Fruit fly (Drosophila melanogaster) whole organism: ENCODE measurements around the gene Trf4-1.

Experiments used
- CG8478 ChIP-seq: fragments of >200 bp; optimal IDR thresholded peaks from 2 replicates; lab custom pipeline; 2018; ENCODE audit warnings: inconsistent platforms
- Dll ChIP-seq: fragments of >200 bp; optimal IDR thresholded peaks from 2 replicates; lab custom pipeline; 2017
- EcR ChIP-seq, 2 experiments: fragments of >200 bp; optimal IDR thresholded peaks; 2 replicates each; lab custom pipeline; 2017; ENCODE audit warnings: missing biosample characterization in 2 of 2, missing genetic modification characterization in 2 of 2, missing genetic modification reagents in 2 of 2
- pan ChIP-seq: fragments of >200 bp; optimal IDR thresholded peaks from 2 replicates; lab custom pipeline; 2017
- psq ChIP-seq: fragments of >200 bp; optimal IDR thresholded peaks from 2 replicates; lab custom pipeline; 2017
- usp ChIP-seq: fragments of >200 bp; optimal IDR thresholded peaks from 2 replicates; lab custom pipeline; 2017; ENCODE audit warnings: missing biosample characterization, missing genetic modification characterization, mixed read lengths

Gene Trf4-1

dm6 chrX:8533589-8534320 is 26.4 kb upstream of the Trf4-1 start:
- no peak for TF ChIP-seq Dll (lab: Kevin White, UChicago)
- no peak for TF ChIP-seq EcR (GFP tag; optimal IDR thresholded peaks at IDR 0.05; lab: Kevin White, UChicago)
- TF ChIP-seq usp, result no peak
- no peak for TF ChIP-seq CG8478 (lab: Kevin White, UChicago)
- no peak for TF ChIP-seq pan (lab: Kevin White, UChicago)
- no peak for TF ChIP-seq psq (lab: Kevin White, UChicago)

- no peak for TF ChIP-seq pan (lab: Kevin White, UChicago)
- no peak for TF ChIP-seq psq (lab: Kevin White, UChicago)
- no peak for TF ChIP-seq CG8478 (lab: Kevin White, UChicago)
- TF ChIP-seq EcR (GFP tag; optimal IDR thresholded peaks at IDR 0.05; lab: Kevin White, UChicago), result no peak
- TF ChIP-seq usp, result no peak
- TF ChIP-seq Dll (lab: Kevin White, UChicago), result no peak
These were observed 25.8 kb upstream of the Trf4-1 start for dm6 chrX:8534321-8534661.

dm6 chrX:8534734-8535133 is 25.4 kb upstream of the Trf4-1 start:
- TF ChIP-seq EcR (GFP tag; optimal IDR thresholded peaks at IDR 0.05; lab: Kevin White, UChicago) (no peak), pan (lab: Kevin White, UChicago) (no peak), usp (no peak), Dll (lab: Kevin White, UChicago) (no peak), psq (lab: Kevin White, UChicago) (no peak), CG8478 (lab: Kevin White, UChicago) (no peak)

DNA sequence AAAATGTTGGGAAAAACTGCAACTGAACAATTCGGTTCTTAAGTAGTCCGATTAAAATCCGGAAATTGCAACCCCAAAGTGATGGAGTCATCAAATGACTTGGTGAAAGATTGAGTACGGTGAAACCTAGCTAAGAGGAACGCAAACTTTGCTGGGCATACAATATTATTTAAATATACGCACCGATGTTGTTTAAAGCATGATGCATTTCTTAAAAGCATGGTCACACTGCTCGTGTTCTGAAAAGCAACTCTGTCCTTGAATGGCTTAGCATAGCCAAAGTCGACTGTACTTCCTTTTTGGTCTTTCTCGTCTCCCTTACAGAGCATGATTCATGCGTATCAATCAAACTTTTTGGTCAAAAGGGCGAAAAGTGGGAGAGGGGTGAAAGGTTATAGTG is 23.5 kb upstream of the Trf4-1 start:
- TF ChIP-seq psq (lab: Kevin White, UChicago) (no peak), usp (no peak), CG8478 (lab: Kevin White, UChicago) (no peak), pan (lab: Kevin White, UChicago) (no peak), EcR (GFP tag; optimal IDR thresholded peaks at IDR 0.05; lab: Kevin White, UChicago) (no peak), Dll (lab: Kevin White, UChicago) (no peak)

DNA sequence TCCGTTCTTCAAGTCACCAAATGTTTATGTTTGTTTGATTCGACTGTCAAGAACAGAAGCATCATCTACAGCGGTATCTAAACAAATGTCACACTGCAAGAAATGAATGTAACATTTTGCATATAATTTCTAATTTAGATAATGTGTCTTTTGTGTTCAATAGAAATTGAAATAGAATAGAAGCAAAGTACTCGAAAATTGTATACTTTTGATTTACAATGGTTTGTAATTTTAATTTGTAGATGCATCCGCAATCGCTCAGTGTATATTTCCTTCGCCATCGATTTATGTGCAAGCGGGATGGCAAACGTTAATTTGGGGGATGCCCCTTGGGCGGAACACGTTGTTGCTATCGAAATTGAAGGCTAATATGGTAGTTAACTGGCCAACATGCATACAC is 21.9 kb upstream of the Trf4-1 start:
- TF ChIP-seq Dll (lab: Kevin White, UChicago), result no peak
- TF ChIP-seq CG8478 (lab: Kevin White, UChicago), result no peak
- TF ChIP-seq psq (lab: Kevin White, UChicago), result no peak
- no peak for TF ChIP-seq EcR (GFP tag; optimal IDR thresholded peaks at IDR 0.05; lab: Kevin White, UChicago)
- no peak for TF ChIP-seq usp
- no peak for TF ChIP-seq pan (lab: Kevin White, UChicago)

DNA sequence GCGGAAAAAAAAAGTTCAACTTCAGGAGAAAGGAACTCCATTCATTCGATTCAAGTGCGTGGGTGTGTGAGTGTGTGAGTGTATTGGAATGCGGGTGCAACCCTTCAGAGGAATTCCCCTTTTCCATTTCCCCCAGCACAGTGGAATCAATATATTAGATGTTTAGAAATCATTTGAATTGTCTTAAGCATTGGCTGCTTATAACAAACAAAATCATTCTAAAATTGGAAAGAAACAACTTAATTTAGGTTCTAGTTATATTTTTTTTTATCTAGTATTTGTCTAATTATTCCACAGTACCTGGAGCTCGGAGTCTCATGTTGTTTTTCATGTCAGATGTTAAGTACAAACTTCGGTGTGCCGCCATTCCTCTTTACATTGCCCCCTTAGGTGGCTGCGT is 21.1 kb upstream of the Trf4-1 start:
- TF ChIP-seq EcR (GFP tag; optimal IDR thresholded peaks at IDR 0.05; lab: Kevin White, UChicago), result no peak
- no peak for TF ChIP-seq CG8478 (lab: Kevin White, UChicago)
- no peak for TF ChIP-seq psq (lab: Kevin White, UChicago)
- TF ChIP-seq usp, result no peak
- no peak for TF ChIP-seq pan (lab: Kevin White, UChicago)
- no peak for TF ChIP-seq Dll (lab: Kevin White, UChicago)

DNA sequence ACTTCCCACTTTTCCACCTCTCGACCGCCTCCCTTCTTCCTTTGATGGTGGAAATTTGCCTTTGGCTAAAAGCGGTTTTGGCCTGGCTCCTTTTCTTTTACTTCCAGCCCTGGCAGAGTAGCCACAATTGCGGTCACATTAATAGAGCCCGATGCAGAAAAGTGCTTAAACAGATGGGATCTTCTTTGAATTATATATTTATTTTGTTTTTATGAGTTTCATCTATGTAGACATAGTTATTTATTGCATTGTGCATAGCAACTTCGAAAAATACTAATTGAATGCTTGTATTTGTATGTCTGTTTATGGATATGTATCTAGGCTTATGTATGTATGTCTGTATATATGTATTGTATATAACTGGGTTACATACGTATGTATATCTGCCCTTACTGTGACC is 18.1 kb upstream of the Trf4-1 start:
- no peak for TF ChIP-seq CG8478 (lab: Kevin White, UChicago)
- TF ChIP-seq pan (lab: Kevin White, UChicago), result no peak
- no peak for TF ChIP-seq EcR (GFP tag; optimal IDR thresholded peaks at IDR 0.05; lab: Kevin White, UChicago)
- no peak for TF ChIP-seq Dll (lab: Kevin White, UChicago)
- no peak for TF ChIP-seq psq (lab: Kevin White, UChicago)
- TF ChIP-seq usp, result no peak

DNA sequence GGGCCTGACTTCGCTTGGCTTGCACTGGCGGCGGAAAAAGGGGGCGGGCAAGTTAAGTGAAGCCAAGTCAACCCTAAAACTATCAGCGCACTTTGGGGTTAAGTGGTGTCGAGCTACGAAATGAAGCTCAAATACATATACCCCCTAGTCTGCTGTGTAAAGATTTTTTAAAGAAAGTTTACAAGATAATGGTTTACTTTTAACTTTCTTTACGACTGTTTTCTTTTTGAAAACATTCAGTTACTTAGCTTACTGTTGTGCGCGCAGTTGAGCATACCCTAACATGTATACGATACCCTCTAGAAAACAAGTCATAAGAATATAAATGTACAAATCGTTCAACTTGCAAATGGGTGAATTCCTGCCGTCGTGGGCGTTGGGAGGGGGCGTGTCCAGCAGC is 17.4 kb upstream of the Trf4-1 start:
- no peak for TF ChIP-seq Dll (lab: Kevin White, UChicago)
- TF ChIP-seq psq (lab: Kevin White, UChicago), result no peak
- no peak for TF ChIP-seq pan (lab: Kevin White, UChicago)
- no peak for TF ChIP-seq usp
- TF ChIP-seq CG8478 (lab: Kevin White, UChicago), result no peak
- TF ChIP-seq EcR (GFP tag; optimal IDR thresholded peaks at IDR 0.05; lab: Kevin White, UChicago), result no peak

- TF ChIP-seq CG8478 (lab: Kevin White, UChicago) (no peak), Dll (lab: Kevin White, UChicago) (no peak), usp (no peak), psq (lab: Kevin White, UChicago) (no peak), EcR (GFP tag; optimal IDR thresholded peaks at IDR 0.05; lab: Kevin White, UChicago) (no peak), pan (lab: Kevin White, UChicago) (no peak)
These were observed 5.8 kb upstream of the Trf4-1 start for dm6 chrX:8554303-8554702.

DNA sequence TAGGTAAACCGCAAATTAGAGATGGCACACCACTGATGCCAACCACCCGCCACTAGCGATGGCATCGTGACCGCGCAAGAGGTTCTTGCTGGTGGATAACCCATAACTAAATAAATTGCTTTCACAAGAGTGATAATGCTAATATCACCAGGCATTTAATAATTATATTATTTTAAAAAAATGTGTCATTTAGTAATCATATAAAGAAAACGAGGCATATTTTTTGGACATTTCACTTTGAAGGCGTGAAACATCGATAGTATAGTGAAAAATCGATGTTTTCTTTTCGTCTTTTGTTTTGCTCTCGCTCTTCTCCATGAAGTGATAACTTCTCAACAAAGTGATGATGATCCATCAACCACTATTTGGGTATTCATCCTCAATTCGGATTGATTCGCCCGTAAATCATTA is 1.4 kb upstream of the Trf4-1 start, which contains the start of gene IntS4:
Gene IntS4 (minus strand): TSS at position 20 of the 411 bp plus-strand sequence.
- TF ChIP-seq CG8478 (lab: Kevin White, UChicago) (no peak), pan (lab: Kevin White, UChicago) (no peak), psq (lab: Kevin White, UChicago) (no peak), Dll (lab: Kevin White, UChicago) (no peak), EcR (GFP tag; optimal IDR thresholded peaks at IDR 0.05; lab: Kevin White, UChicago) (no peak), usp (no peak)

dm6 chrX:8561404-8562397 is 1.6 kb downstream of the Trf4-1 start:
- TF ChIP-seq CG8478 (lab: Kevin White, UChicago) (peak; percentile 46), psq (lab: Kevin White, UChicago) (no peak), EcR (GFP tag; optimal IDR thresholded peaks at IDR 0.05; lab: Kevin White, UChicago) (no peak), pan (lab: Kevin White, UChicago) (no peak), Dll (lab: Kevin White, UChicago) (peak; percentile 54), usp (no peak)
